Fruit fly (Drosophila melanogaster): ENCODE measurements around the gene side-III.

The side-III gene

dm6 chr3R:5998235-5998666 lies 38.9 kb upstream of the side-III start (continued):
- TF ChIP-seq CG11294 (GFP tag; IDR thresholded peaks at IDR 0.05) (no peak), CG3032 (tag; optimal IDR thresholded peaks at IDR 0.05) (no peak), Sox14 (GFP tag; optimal IDR thresholded peaks at IDR 0.05) (peak; percentile 35), CG15336 (GFP tag; IDR thresholded peaks at IDR 0.05) (no peak), Ets96B (tag; optimal IDR thresholded peaks at IDR 0.05) (no peak), Smox (GFP tag; optimal IDR thresholded peaks at IDR 0.05) (peak; percentile 10), CG6792 (GFP tag; optimal IDR thresholded peaks at IDR 0.05) (no peak), CG11902 (GFP tag; optimal IDR thresholded peaks at IDR 0.05) (no peak), CG10631 (GFP tag; optimal IDR thresholded peaks at IDR 0.05) (peak; percentile 13), Met (GFP tag; optimal IDR thresholded peaks at IDR 0.05) (peak; percentile 42)

dm6 chr3R:5997822-5998221 lies 38.5 kb upstream of the side-III start:
- TF ChIP-seq Met (GFP tag; optimal IDR thresholded peaks at IDR 0.05) (no peak), svp (GFP tag) (peak; percentile 84)

dm6 chr3R:5995381-5995780 lies 36.0 kb upstream of the side-III start:
- peak; percentile 70 for TF ChIP-seq Eip78C (GFP tag)
- TF ChIP-seq svp (GFP tag), result peak; percentile 68
- TF ChIP-seq CG10669 (GFP tag; optimal IDR thresholded peaks at IDR 0.05), result peak; percentile 0
- TF ChIP-seq Sox102F (GFP tag; optimal IDR thresholded peaks at IDR 0.05), result no peak

- TF ChIP-seq CG10631 (GFP tag; optimal IDR thresholded peaks at IDR 0.05), result peak; percentile 25
- TF ChIP-seq achi (GFP tag; optimal IDR thresholded peaks at IDR 0.05), result peak; percentile 23
- TF ChIP-seq CG10669 (GFP tag; optimal IDR thresholded peaks at IDR 0.05), result peak; percentile 33
- no peak for TF ChIP-seq Eip75B (GFP tag; optimal IDR thresholded peaks at IDR 0.05)
- TF ChIP-seq eg (GFP tag; IDR thresholded peaks at IDR 0.05), result no peak
- peak; percentile 29 for TF ChIP-seq dsx (GFP tag; optimal IDR thresholded peaks at IDR 0.05; ENCODE audit: poor library complexity, severe bottlenecking)
- peak; percentile 9 for TF ChIP-seq Met (GFP tag; optimal IDR thresholded peaks at IDR 0.05)
- TF ChIP-seq Eip78C (GFP tag), result peak; percentile 53
- no peak for TF ChIP-seq Ets21C (GFP tag; optimal IDR thresholded peaks at IDR 0.05)
- no peak for TF ChIP-seq Sox14 (GFP tag; optimal IDR thresholded peaks at IDR 0.05)
- TF ChIP-seq CG15336 (GFP tag; IDR thresholded peaks at IDR 0.05), result no peak
- peak; percentile 13 for TF ChIP-seq CG6808 (GFP tag; optimal IDR thresholded peaks at IDR 0.05)
- no peak for TF ChIP-seq pdm3 (GFP tag; optimal IDR thresholded peaks at IDR 0.05)
- peak; percentile 68 for TF ChIP-seq svp (GFP tag)
- TF ChIP-seq lz (GFP tag; optimal IDR thresholded peaks at IDR 0.05), result peak; percentile 9
- TF ChIP-seq CG11762 (GFP tag; optimal IDR thresholded peaks at IDR 0.05; ENCODE audit: insufficient read depth), result no peak
- peak; percentile 15 for TF ChIP-seq CG32006 (GFP tag; optimal IDR thresholded peaks at IDR 0.05)
- no peak for TF ChIP-seq Lpt (GFP tag; optimal IDR thresholded peaks at IDR 0.05)
- peak; percentile 3 for TF ChIP-seq Smox (GFP tag; optimal IDR thresholded peaks at IDR 0.05)
- TF ChIP-seq topi (GFP tag; optimal IDR thresholded peaks at IDR 0.05), result peak; percentile 3
Observed at dm6 chr3R:5993857-5994256, 34.5 kb upstream of the side-III start.

dm6 chr3R:5976717-5977116 lies 17.4 kb upstream of the side-III start, which contains the start of gene Obp83b:
TSS of gene Obp83b (minus strand) at chr3R:5976817.
- no peak for TF ChIP-seq Hr38 (GFP tag; optimal IDR thresholded peaks at IDR 0.05)
- TF ChIP-seq pdm3 (GFP tag; optimal IDR thresholded peaks at IDR 0.05), result no peak
- TF ChIP-seq Sox102F (GFP tag; optimal IDR thresholded peaks at IDR 0.05), result no peak
- no peak for TF ChIP-seq CG6808 (GFP tag; optimal IDR thresholded peaks at IDR 0.05)
- no peak for TF ChIP-seq CG31627 (GFP tag; optimal IDR thresholded peaks at IDR 0.05)
- no peak for TF ChIP-seq cyc (GFP tag; optimal IDR thresholded peaks at IDR 0.05)
- TF ChIP-seq fd59A (GFP tag; optimal IDR thresholded peaks at IDR 0.05), result no peak
- no peak for TF ChIP-seq Hr39 (GFP tag; optimal IDR thresholded peaks at IDR 0.05)
- TF ChIP-seq Sox15 (GFP tag; optimal IDR thresholded peaks at IDR 0.05), result no peak
- no peak for TF ChIP-seq CG34406 (GFP tag; optimal IDR thresholded peaks at IDR 0.05)
- no peak for TF ChIP-seq CG8319 (GFP tag; optimal IDR thresholded peaks at IDR 0.05)
- no peak for TF ChIP-seq Ets96B (tag; optimal IDR thresholded peaks at IDR 0.05)
- TF ChIP-seq CG8632 (GFP tag; optimal IDR thresholded peaks at IDR 0.05), result no peak
- no peak for TF ChIP-seq CG16779 (tag; optimal IDR thresholded peaks at IDR 0.05)
- no peak for TF ChIP-seq Blimp-1 (GFP tag; optimal IDR thresholded peaks at IDR 0.05)
- no peak for TF ChIP-seq CG4318 (GFP tag; optimal IDR thresholded peaks at IDR 0.05)
- no peak for TF ChIP-seq Sox14 (GFP tag; optimal IDR thresholded peaks at IDR 0.05)
- TF ChIP-seq lz (GFP tag; optimal IDR thresholded peaks at IDR 0.05), result no peak
- TF ChIP-seq salr (GFP tag; optimal IDR thresholded peaks at IDR 0.05), result no peak

All from whole organism, prepupa.